Fruit fly (Drosophila melanogaster) whole organism: ENCODE results near the gene Cals.

Experiments
- CG8478 ChIP-seq: fragments of >200 bp; optimal IDR thresholded peaks from 2 replicates; lab custom pipeline; 2018; ENCODE audit warnings: inconsistent platforms
- Dll ChIP-seq: fragments of >200 bp; optimal IDR thresholded peaks from 2 replicates; lab custom pipeline; 2017
- EcR ChIP-seq, 2 experiments: fragments of >200 bp; optimal IDR thresholded peaks; 2 replicates each; lab custom pipeline; 2017; ENCODE audit warnings: missing biosample characterization in 2 of 2, missing genetic modification characterization in 2 of 2, missing genetic modification reagents in 2 of 2
- pan ChIP-seq: fragments of >200 bp; optimal IDR thresholded peaks from 2 replicates; lab custom pipeline; 2017
- psq ChIP-seq: fragments of >200 bp; optimal IDR thresholded peaks from 2 replicates; lab custom pipeline; 2017
- usp ChIP-seq: fragments of >200 bp; optimal IDR thresholded peaks from 2 replicates; lab custom pipeline; 2017; ENCODE audit warnings: missing biosample characterization, missing genetic modification characterization, mixed read lengths

Cals gene

dm6 chr4:1122658-1123606 is at the start of gene Cals:
Gene Cals (minus strand): TSS chr4:1123357.
- TF ChIP-seq pan (lab: Kevin White, UChicago) (no peak), psq (lab: Kevin White, UChicago) (no peak), usp (GFP tag; lab: Kevin White, UChicago) (no peak), CG8478 (no peak), EcR (GFP tag; optimal IDR thresholded peaks at IDR 0.05; lab: Kevin White, UChicago) (no peak), Dll (lab: Kevin White, UChicago) (no peak)

- no peak for TF ChIP-seq CG8478
- TF ChIP-seq Dll (lab: Kevin White, UChicago): no peak
- TF ChIP-seq usp (GFP tag; lab: Kevin White, UChicago): no peak
- TF ChIP-seq pan (lab: Kevin White, UChicago): no peak
- no peak for TF ChIP-seq psq (lab: Kevin White, UChicago)
- TF ChIP-seq EcR (GFP tag; optimal IDR thresholded peaks at IDR 0.05; lab: Kevin White, UChicago): no peak
Observed at dm6 chr4:1162058-1162457, 38.9 kb upstream of the Cals start, which contains the start of gene CG32017. Gene CG32017 (minus strand): TSS chr4:1162158.

- no peak for TF ChIP-seq EcR (GFP tag; optimal IDR thresholded peaks at IDR 0.05; lab: Kevin White, UChicago)
- no peak for TF ChIP-seq psq (lab: Kevin White, UChicago)
- no peak for TF ChIP-seq pan (lab: Kevin White, UChicago)
- no peak for TF ChIP-seq Dll (lab: Kevin White, UChicago)
- no peak for TF ChIP-seq CG8478
- no peak for TF ChIP-seq usp (GFP tag; lab: Kevin White, UChicago)
Observed at dm6 chr4:1156278-1156677, 33.1 kb upstream of the Cals start.

dm6 chr4:1147966-1148541 is 24.9 kb upstream of the Cals start:
- TF ChIP-seq pan (lab: Kevin White, UChicago) (no peak), CG8478 (no peak), Dll (lab: Kevin White, UChicago) (no peak), psq (lab: Kevin White, UChicago) (no peak), EcR (GFP tag; optimal IDR thresholded peaks at IDR 0.05; lab: Kevin White, UChicago) (no peak), usp (GFP tag; lab: Kevin White, UChicago) (no peak)

dm6 chr4:1147166-1147565 is 24.0 kb upstream of the Cals start, which contains the start of gene Kif3C:
Gene Kif3C (plus strand): TSS chr4:1147466.
- TF ChIP-seq CG8478 (no peak), usp (GFP tag; lab: Kevin White, UChicago) (no peak), Dll (lab: Kevin White, UChicago) (no peak), psq (lab: Kevin White, UChicago) (no peak), pan (lab: Kevin White, UChicago) (no peak)

- TF ChIP-seq pan (lab: Kevin White, UChicago) (no peak), usp (GFP tag; lab: Kevin White, UChicago) (no peak), CG8478 (no peak), Dll (lab: Kevin White, UChicago) (no peak)
Observed at dm6 chr4:1146456-1146855, 23.3 kb upstream of the Cals start.

- TF ChIP-seq psq (lab: Kevin White, UChicago) (no peak), Dll (lab: Kevin White, UChicago) (no peak), CG8478 (no peak), usp (GFP tag; lab: Kevin White, UChicago) (no peak), pan (lab: Kevin White, UChicago) (no peak), EcR (GFP tag; optimal IDR thresholded peaks at IDR 0.05; lab: Kevin White, UChicago) (no peak)
Observed at dm6 chr4:1144715-1145114, 21.6 kb upstream of the Cals start.

- TF ChIP-seq EcR (GFP tag; optimal IDR thresholded peaks at IDR 0.05; lab: Kevin White, UChicago) (no peak), psq (lab: Kevin White, UChicago) (no peak)
Observed at dm6 chr4:1127000-1127399, 3.8 kb upstream of the Cals start.

- TF ChIP-seq usp (GFP tag; lab: Kevin White, UChicago) (no peak), pan (lab: Kevin White, UChicago) (no peak), CG8478 (no peak), psq (lab: Kevin White, UChicago) (no peak), Dll (lab: Kevin White, UChicago) (no peak), EcR (GFP tag; optimal IDR thresholded peaks at IDR 0.05; lab: Kevin White, UChicago) (no peak)
Observed at dm6 chr4:1126290-1126689, 3.1 kb upstream of the Cals start, which contains the start of gene CG11155. Gene CG11155 (plus strand): TSS chr4:1126602.

- TF ChIP-seq EcR (GFP tag; optimal IDR thresholded peaks at IDR 0.05; lab: Kevin White, UChicago): no peak
- no peak for TF ChIP-seq Dll (lab: Kevin White, UChicago)
- no peak for TF ChIP-seq pan (lab: Kevin White, UChicago)
- TF ChIP-seq psq (lab: Kevin White, UChicago): no peak
- no peak for TF ChIP-seq usp (GFP tag; lab: Kevin White, UChicago)
- TF ChIP-seq CG8478: no peak
Observed at dm6 chr4:1124494-1124780, 1.3 kb upstream of the Cals start.

- TF ChIP-seq psq (lab: Kevin White, UChicago): no peak
- TF ChIP-seq pan (lab: Kevin White, UChicago): no peak
- TF ChIP-seq CG8478: no peak
- no peak for TF ChIP-seq Dll (lab: Kevin White, UChicago)
- no peak for TF ChIP-seq EcR (GFP tag; optimal IDR thresholded peaks at IDR 0.05; lab: Kevin White, UChicago)
- no peak for TF ChIP-seq usp (GFP tag; lab: Kevin White, UChicago)
Observed at dm6 chr4:1123769-1124493, 774 bp upstream of the Cals start, which contains the start of gene Arf4. Gene Arf4 (plus strand): TSS chr4:1124167.
